Fruit fly (Drosophila melanogaster) S2 (cell line): ENCODE data around the gene CG6051.

Experiments used
- CG8478 ChIP-seq: fragments of >200 bp; optimal IDR thresholded peaks from 2 replicates; lab custom pipeline; 2018
- CTCF ChIP-seq, 2 experiments: fragments of >200 bp; optimal IDR thresholded peaks; 2 replicates each; lab custom pipeline; 2018

The CG6051 gene

dm6 chr3R:27165416-27165982 is 14.6 kb upstream of the CG6051 start, which contains the start of the genes CG34293 and spn-D:
CG34293 (minus strand) TSS chr3R:27165575.
spn-D (plus strand) TSS chr3R:27165716.
- TF ChIP-seq CTCF (optimal IDR thresholded peaks at IDR 0.05; lab: Kevin White, UChicago): no peak
- TF ChIP-seq CG8478: no peak

dm6 chr3R:27162824-27163223 is 12.0 kb upstream of the CG6051 start, which contains the start of gene ppk31:
ppk31 (plus strand) TSS chr3R:27163124.
- TF ChIP-seq CG8478 (no peak), CTCF (optimal IDR thresholded peaks at IDR 0.05; lab: Kevin White, UChicago) (no peak)

dm6 chr3R:27160858-27161257 is 10.0 kb upstream of the CG6051 start, which contains the start of gene CG5909:
CG5909 (plus strand) TSS chr3R:27161158.
- TF ChIP-seq CTCF (optimal IDR thresholded peaks at IDR 0.05; lab: Kevin White, UChicago) (no peak), CG8478 (no peak)

- TF ChIP-seq CG8478 (no peak), CTCF (optimal IDR thresholded peaks at IDR 0.05; lab: Kevin White, UChicago) (no peak)
Measured at dm6 chr3R:27159870-27160269, 9.0 kb upstream of the CG6051 start.

- TF ChIP-seq CTCF (optimal IDR thresholded peaks at IDR 0.05; lab: Kevin White, UChicago) (no peak), CG8478 (no peak)
Measured at dm6 chr3R:27157814-27158213, 6.9 kb upstream of the CG6051 start, which contains the start of gene grass. grass (plus strand) TSS chr3R:27157948.

- TF ChIP-seq CG8478: no peak
- no peak for TF ChIP-seq CTCF (optimal IDR thresholded peaks at IDR 0.05; lab: Kevin White, UChicago)
Measured at dm6 chr3R:27154001-27154400, 3.1 kb upstream of the CG6051 start.

dm6 chr3R:27153062-27153878 is 2.4 kb upstream of the CG6051 start:
- no peak for TF ChIP-seq CG8478
- no peak for TF ChIP-seq CTCF (optimal IDR thresholded peaks at IDR 0.05; lab: Kevin White, UChicago)

- no peak for TF ChIP-seq CTCF (optimal IDR thresholded peaks at IDR 0.05; lab: Kevin White, UChicago)
- TF ChIP-seq CG8478: no peak
Measured at dm6 chr3R:27152129-27152968, 1.5 kb upstream of the CG6051 start.

- TF ChIP-seq CTCF (optimal IDR thresholded peaks at IDR 0.05; lab: Kevin White, UChicago) (peak; percentile 79 to 80), CG8478 (no peak)
Measured at dm6 chr3R:27151516-27151823, 601 bp upstream of the CG6051 start, which contains the start of gene Men-b. Men-b (plus strand) TSS chr3R:27151662.

dm6 chr3R:27149884-27150676 is 789 bp downstream of the CG6051 start:
- TF ChIP-seq CG8478: no peak
- TF ChIP-seq CTCF (optimal IDR thresholded peaks at IDR 0.05; lab: Kevin White, UChicago): no peak

- TF ChIP-seq CG8478: no peak
- no peak for TF ChIP-seq CTCF (optimal IDR thresholded peaks at IDR 0.05; lab: Kevin White, UChicago)
Measured at dm6 chr3R:27148812-27149769, 1.8 kb downstream of the CG6051 start.

dm6 chr3R:27139963-27140362 is 10.9 kb downstream of the CG6051 start:
- TF ChIP-seq CG8478 (no peak), CTCF (optimal IDR thresholded peaks at IDR 0.05; lab: Kevin White, UChicago) (no peak)

dm6 chr3R:27138700-27139099 is 12.2 kb downstream of the CG6051 start:
- TF ChIP-seq CG8478: no peak
- TF ChIP-seq CTCF (optimal IDR thresholded peaks at IDR 0.05; lab: Kevin White, UChicago): no peak

dm6 chr3R:27137914-27138323 is 12.9 kb downstream of the CG6051 start:
- TF ChIP-seq CTCF (optimal IDR thresholded peaks at IDR 0.05; lab: Kevin White, UChicago) (no peak), CG8478 (no peak)
